Worm (Caenorhabditis elegans) whole organism, midembryonic: Measurements from ENCODE around the gene zif-1.

Source experiments
- cog-1 ChIP-seq: sonication (generic microtip); optimal IDR thresholded peaks from 2 replicates; lab custom pipeline; 2016; ENCODE audit warnings: missing genetic modification characterization, missing compliant biosample characterization
- klf-2 ChIP-seq: fragments of 200-800 bp; sonication (Bioruptor generic); conservative IDR thresholded peaks from 2 replicates; pipeline ENCODE4 v1.3.6; 2022; ENCODE audit warnings: missing genetic modification reagents, missing genetic modification characterization, missing compliant biosample characterization
- ztf-23 ChIP-seq: fragments of 200-800 bp; sonication (Bioruptor generic); IDR thresholded peaks from 2 replicates; pipeline ENCODE4 v1.3.6; 2022; ENCODE audit warnings: missing genetic modification reagents, missing genetic modification characterization, missing compliant biosample characterization

DNA sequence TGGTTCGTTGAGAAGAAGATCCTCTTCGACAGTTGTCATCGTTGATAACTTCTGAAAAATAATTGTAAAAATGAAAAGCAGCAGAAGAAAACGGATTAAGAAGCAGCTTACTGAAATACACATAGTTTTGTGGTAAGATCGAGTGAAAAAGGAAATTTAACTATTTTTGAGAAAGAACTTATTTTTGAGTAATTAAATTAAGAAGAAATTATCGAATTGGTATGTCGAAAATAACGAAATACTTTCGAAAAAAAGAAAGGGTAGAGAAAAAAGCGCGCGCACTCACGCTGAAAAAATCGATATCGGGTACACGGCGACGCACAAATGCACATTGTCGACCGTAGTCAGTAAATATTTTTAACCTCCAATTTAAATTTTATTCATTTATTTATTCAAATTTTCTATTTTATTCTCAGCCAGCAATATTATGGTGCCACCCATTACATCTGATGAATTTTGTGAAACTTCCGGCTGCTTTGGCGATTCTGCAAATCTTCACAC is 46.4 kb upstream of the zif-1 start, which contains the start of the genes ZK643.5 and ZK643.2:
- TF ChIP-seq ztf-23 (GFP tag; lab: Robert Waterston, UW) (no peak), klf-2 (no peak), cog-1 (tag; lab: Kevin White, UChicago) (no peak)
